Worm (Caenorhabditis elegans) whole organism, L4 larva: ENCODE results near the gene abhd-5.1.

Experiments
- F26F4.8 ChIP-seq: fragments of 200-800 bp; sonication (Bioruptor generic); conservative IDR thresholded peaks from 2 replicates; pipeline ENCODE4 v1.3.6; 2022; ENCODE audit warnings: missing genetic modification characterization, missing compliant biosample characterization
- F37D6.2 ChIP-seq: sonication (generic microtip); optimal IDR thresholded peaks from 2 replicates; lab custom pipeline; 2016; ENCODE audit warnings: mild to moderate bottlenecking, missing genetic modification characterization, missing compliant biosample characterization
- F44E2.7 ChIP-seq: fragments of 200-800 bp; sonication (Bioruptor generic); IDR thresholded peaks from 2 replicates; pipeline ENCODE4 v2.1.2; 2022; ENCODE audit warnings: missing genetic modification characterization, missing compliant biosample characterization
- Y48G9A.11 ChIP-seq: fragments of 200-800 bp; sonication (Bioruptor generic); IDR thresholded peaks from 2 replicates; pipeline ENCODE4 v1.3.6; 2022; ENCODE audit warnings: missing genetic modification reagents, missing genetic modification characterization, missing compliant biosample characterization
- Y5F2A.4 ChIP-seq: fragments of 200-800 bp; sonication (Bioruptor generic); optimal IDR thresholded peaks from 2 replicates; lab custom pipeline; 2018; ENCODE audit warnings: mild to moderate bottlenecking, missing genetic modification characterization, missing compliant biosample characterization
- ama-1 ChIP-seq: fragments of 150-350 bp; optimal IDR thresholded peaks from 2 replicates; lab custom pipeline; 2014; ENCODE audit warnings: inconsistent platforms, mixed read lengths
- attf-4 ChIP-seq: sonication (generic microtip); optimal IDR thresholded peaks from 3 replicates; lab custom pipeline; 2017; ENCODE audit warnings: missing biosample characterization, missing genetic modification characterization
- ceh-20 ChIP-seq: fragments of 200-800 bp; sonication (Bioruptor generic); IDR thresholded peaks from 2 replicates; pipeline ENCODE4 v1.3.6; 2022; ENCODE audit warnings: missing genetic modification reagents, missing genetic modification characterization, missing compliant biosample characterization
- ceh-62 ChIP-seq: sonication (generic microtip); optimal IDR thresholded peaks from 2 replicates; lab custom pipeline; 2017; ENCODE audit warnings: missing biosample characterization, missing genetic modification characterization
- cey-2 ChIP-seq: sonication (generic microtip); optimal IDR thresholded peaks from 3 replicates; lab custom pipeline; 2017; ENCODE audit warnings: missing genetic modification characterization, mild to moderate bottlenecking, missing compliant biosample characterization, antibody characterized with exemption, borderline replicate concordance; ENCODE audit not compliant: insufficient read depth
- ctbp-1 ChIP-seq: fragments of 200-800 bp; sonication (Bioruptor generic); IDR thresholded peaks from 2 replicates; pipeline ENCODE4 v1.3.6; 2022; ENCODE audit warnings: missing genetic modification reagents, missing genetic modification characterization, missing compliant biosample characterization
- daf-12 ChIP-seq: fragments of 150-350 bp; optimal IDR thresholded peaks from 2 replicates; lab custom pipeline; 2014; ENCODE audit warnings: missing biosample characterization, missing genetic modification reagents, missing genetic modification characterization
- daf-8 ChIP-seq: fragments of 200-800 bp; sonication (Bioruptor generic); IDR thresholded peaks from 2 replicates; pipeline ENCODE4 v1.3.6; 2022; ENCODE audit warnings: missing genetic modification characterization, missing compliant biosample characterization
- dmd-6 ChIP-seq: fragments of 200-800 bp; sonication (Bioruptor generic); IDR thresholded peaks from 2 replicates; pipeline ENCODE4 v1.3.6; 2022; ENCODE audit warnings: missing genetic modification reagents, missing genetic modification characterization, missing compliant biosample characterization
- hif-1 ChIP-seq, 2 experiments: sonication (generic microtip); optimal IDR thresholded peaks; 2 replicates each; lab custom pipeline; 2016 to 2017; ENCODE audit warnings: missing compliant biosample characterization in 2 of 2, missing genetic modification characterization in 2 of 2, missing genetic modification reagents in 2 of 2, missing genotype in 2 of 2, mild to moderate bottlenecking in 1 of 2
- hlh-30 ChIP-seq: sonication (generic microtip); optimal IDR thresholded peaks from 2 replicates; lab custom pipeline; 2017; ENCODE audit warnings: antibody characterized with exemption, mild to moderate bottlenecking, missing genetic modification characterization, missing compliant biosample characterization; ENCODE audit not compliant: insufficient read depth
- jun-1 ChIP-seq: fragments of 150-350 bp; optimal IDR thresholded peaks from 2 replicates; lab custom pipeline; 2014; ENCODE audit warnings: missing biosample characterization, missing genetic modification reagents, missing genetic modification characterization
- lin-13 ChIP-seq: fragments of 150-350 bp; optimal IDR thresholded peaks from 2 replicates; lab custom pipeline; 2014; ENCODE audit warnings: missing biosample characterization, missing genetic modification reagents, missing genetic modification characterization
- lin-38 ChIP-seq: fragments of 200-800 bp; sonication (Bioruptor generic); IDR thresholded peaks from 2 replicates; pipeline ENCODE4 v1.3.6; 2022; ENCODE audit warnings: missing genetic modification reagents, missing genetic modification characterization, missing compliant biosample characterization
- lir-3 ChIP-seq: sonication (generic microtip); optimal IDR thresholded peaks from 2 replicates; lab custom pipeline; 2016; ENCODE audit warnings: mild to moderate bottlenecking, missing genetic modification characterization, missing compliant biosample characterization
- mdt-29 ChIP-seq: fragments of 200-800 bp; sonication (Bioruptor generic); IDR thresholded peaks from 2 replicates; pipeline ENCODE4 v1.3.6; 2022; ENCODE audit warnings: missing genetic modification reagents, missing genetic modification characterization, missing compliant biosample characterization
- mes-2 ChIP-seq: sonication (generic microtip); optimal IDR thresholded peaks from 2 replicates; lab custom pipeline; 2016; ENCODE audit warnings: missing genotype, mild to moderate bottlenecking, missing genetic modification characterization, missing compliant biosample characterization; ENCODE audit not compliant: poor library complexity, severe bottlenecking
- mxl-2 ChIP-seq: fragments of 200-800 bp; sonication (Bioruptor generic); conservative IDR thresholded peaks from 2 replicates; pipeline ENCODE4 v1.3.6; 2022; ENCODE audit warnings: missing genetic modification reagents, missing genetic modification characterization, missing compliant biosample characterization
- nhr-102 ChIP-seq: sonication (generic microtip); optimal IDR thresholded peaks from 2 replicates; lab custom pipeline; 2016; ENCODE audit warnings: mild to moderate bottlenecking, missing genetic modification characterization, moderate library complexity, missing compliant biosample characterization
- nhr-11 ChIP-seq: fragments of 150-350 bp; optimal IDR thresholded peaks from 2 replicates; lab custom pipeline; 2014; ENCODE audit warnings: missing biosample characterization, missing genetic modification characterization
- nhr-111 ChIP-seq: fragments of 200-800 bp; sonication (Bioruptor generic); optimal IDR thresholded peaks from 2 replicates; lab custom pipeline; 2018; ENCODE audit warnings: mild to moderate bottlenecking, missing genetic modification characterization, missing compliant biosample characterization
- nhr-41 ChIP-seq: fragments of 200-800 bp; sonication (Bioruptor generic); IDR thresholded peaks from 2 replicates; pipeline ENCODE4 v1.3.6; 2022; ENCODE audit warnings: missing genetic modification reagents, missing genetic modification characterization, missing compliant biosample characterization
- nhr-76 ChIP-seq: fragments of 150-350 bp; optimal IDR thresholded peaks from 2 replicates; lab custom pipeline; 2014; ENCODE audit warnings: missing biosample characterization, missing genetic modification characterization
- nhr-77 ChIP-seq: fragments of 150-350 bp; optimal IDR thresholded peaks from 2 replicates; lab custom pipeline; 2014; ENCODE audit warnings: missing biosample characterization, missing genetic modification characterization
- pha-4 ChIP-seq, 2 experiments: fragments of 150-350 bp in 1 of 2; fragments of 200-800 bp in 1 of 2; sonication (Bioruptor generic) in 1 of 2; IDR thresholded peaks in 1 of 2; optimal IDR thresholded peaks in 1 of 2; 2 replicates each; pipeline versions ENCODE4 v1.3.6 to Lab custom; 2014 to 2022; ENCODE audit warnings: missing genetic modification characterization in 2 of 2, missing genetic modification reagents in 2 of 2, missing biosample characterization in 1 of 2, missing compliant biosample characterization in 1 of 2
- pqm-1 ChIP-seq: sonication (generic microtip); optimal IDR thresholded peaks from 2 replicates; lab custom pipeline; 2017; ENCODE audit warnings: missing biosample characterization, missing genetic modification characterization
- saeg-2 ChIP-seq: fragments of 200-800 bp; sonication (Bioruptor generic); IDR thresholded peaks from 2 replicates; pipeline ENCODE4 v1.3.6; 2022; ENCODE audit warnings: missing genetic modification reagents, missing genetic modification characterization, missing compliant biosample characterization
- skn-1 ChIP-seq: fragments of 150-350 bp; optimal IDR thresholded peaks from 2 replicates; lab custom pipeline; 2014; ENCODE audit warnings: missing biosample characterization, missing genetic modification characterization
- tag-97 ChIP-seq: fragments of 200-800 bp; sonication (Bioruptor generic); IDR thresholded peaks from 2 replicates; pipeline ENCODE4 v1.3.6; 2022; ENCODE audit warnings: missing genetic modification characterization, missing compliant biosample characterization
- unc-130 ChIP-seq: sonication (generic microtip); optimal IDR thresholded peaks from 2 replicates; lab custom pipeline; 2016; ENCODE audit warnings: missing genetic modification reagents, missing genetic modification characterization, missing compliant biosample characterization
- unc-39 ChIP-seq: sonication (generic microtip); optimal IDR thresholded peaks from 2 replicates; lab custom pipeline; 2017; ENCODE audit warnings: missing biosample characterization, missing genetic modification characterization
- unc-62 ChIP-seq, 3 experiments: fragments of 150-350 bp in 1 of 3; sonication (generic microtip); optimal IDR thresholded peaks in 2 of 3; peaks in 1 of 3; 1 replicate in 1 of 3; 2 replicates in 2 of 3; lab custom pipeline; 2014 to 2017; ENCODE audit warnings: missing biosample characterization in 3 of 3, missing genetic modification characterization in 3 of 3, missing genetic modification reagents in 3 of 3, missing genotype in 1 of 3
- vab-7 ChIP-seq: fragments of 200-800 bp; sonication (Bioruptor generic); IDR thresholded peaks from 2 replicates; pipeline ENCODE4 v1.3.6; 2022; ENCODE audit warnings: missing genetic modification reagents, missing genetic modification characterization, missing compliant biosample characterization
- zfp-3 ChIP-seq: fragments of 200-800 bp; sonication (Bioruptor generic); conservative IDR thresholded peaks from 2 replicates; pipeline ENCODE4 v1.3.6; 2022; ENCODE audit warnings: missing genetic modification reagents, missing genetic modification characterization, missing compliant biosample characterization
- zip-11 ChIP-seq: fragments of 200-800 bp; sonication (Bioruptor generic); IDR thresholded peaks from 2 replicates; pipeline ENCODE4 v1.3.6; 2022; ENCODE audit warnings: missing genetic modification characterization, missing compliant biosample characterization
- zip-2 ChIP-seq: fragments of 150-350 bp; optimal IDR thresholded peaks from 2 replicates; lab custom pipeline; 2014; ENCODE audit warnings: missing biosample characterization, missing genetic modification characterization
- ztf-11 ChIP-seq: fragments of 150-350 bp; optimal IDR thresholded peaks from 2 replicates; lab custom pipeline; 2014; ENCODE audit warnings: missing biosample characterization, missing genetic modification characterization

abhd-5.1 gene

ce11 chrV:4870627-4871026 is 23.2 kb downstream of the abhd-5.1 start:
- no peak for TF ChIP-seq unc-130 (GFP tag; lab: Kevin White, UChicago)
- no peak for TF ChIP-seq nhr-102 (tag; lab: Kevin White, UChicago)
- TF ChIP-seq F26F4.8 (GFP tag; lab: Robert Waterston, UW), result no peak

DNA sequence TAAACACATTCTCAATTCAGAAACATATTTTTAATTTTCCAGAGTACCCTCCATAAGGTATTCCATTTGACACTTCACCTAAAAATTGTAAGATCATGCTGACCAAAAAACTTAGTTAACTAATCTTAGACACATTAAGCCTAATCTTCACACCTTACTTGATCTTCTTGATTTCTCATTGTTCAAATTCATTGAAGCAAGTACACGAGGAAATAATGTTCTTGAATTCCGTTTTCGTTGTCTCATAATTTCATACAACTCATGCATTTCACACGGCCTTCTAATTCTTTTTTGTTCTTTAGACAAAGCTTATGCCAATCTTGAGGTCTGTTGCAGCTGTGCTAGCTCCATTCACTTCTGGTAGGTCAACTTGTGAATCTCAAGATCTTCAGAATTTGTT is 24.5 kb downstream of the abhd-5.1 start, which contains the start of gene srd-33:
TSS of gene srd-33 (plus strand) at position 301 of the 400 bp plus-strand sequence.
- TF ChIP-seq skn-1 (tag; lab: Kevin White, UChicago), result no peak
- TF ChIP-seq Y48G9A.11 (GFP tag; lab: Robert Waterston, UW), result no peak
- TF ChIP-seq unc-130 (GFP tag; lab: Kevin White, UChicago), result no peak
- no peak for TF ChIP-seq hlh-30
- TF ChIP-seq hif-1 (tag; optimal IDR thresholded peaks at IDR 0.05; lab: Kevin White, UChicago), result no peak
- TF ChIP-seq tag-97 (GFP tag; lab: Robert Waterston, UW), result no peak
- no peak for TF ChIP-seq nhr-111
- TF ChIP-seq zip-11 (GFP tag; lab: Robert Waterston, UW), result no peak
- TF ChIP-seq ztf-11 (tag; lab: Kevin White, UChicago), result no peak
- TF ChIP-seq ceh-62 (tag; lab: Kevin White, UChicago), result no peak
- TF ChIP-seq jun-1 (tag; lab: Kevin White, UChicago), result no peak
- TF ChIP-seq zip-2, result no peak
- TF ChIP-seq pqm-1, result no peak
- TF ChIP-seq lin-38 (GFP tag; lab: Robert Waterston, UW), result no peak
- TF ChIP-seq ceh-20 (GFP tag; lab: Robert Waterston, UW), result no peak
- no peak for TF ChIP-seq lin-13 (GFP tag; lab: Kevin White, UChicago)
- no peak for TF ChIP-seq mdt-29 (GFP tag; lab: Robert Waterston, UW)
- TF ChIP-seq nhr-76 (tag; lab: Kevin White, UChicago), result no peak
- TF ChIP-seq lir-3 (tag; lab: Kevin White, UChicago), result no peak
- TF ChIP-seq cey-2 (tag; lab: Kevin White, UChicago), result no peak

DNA sequence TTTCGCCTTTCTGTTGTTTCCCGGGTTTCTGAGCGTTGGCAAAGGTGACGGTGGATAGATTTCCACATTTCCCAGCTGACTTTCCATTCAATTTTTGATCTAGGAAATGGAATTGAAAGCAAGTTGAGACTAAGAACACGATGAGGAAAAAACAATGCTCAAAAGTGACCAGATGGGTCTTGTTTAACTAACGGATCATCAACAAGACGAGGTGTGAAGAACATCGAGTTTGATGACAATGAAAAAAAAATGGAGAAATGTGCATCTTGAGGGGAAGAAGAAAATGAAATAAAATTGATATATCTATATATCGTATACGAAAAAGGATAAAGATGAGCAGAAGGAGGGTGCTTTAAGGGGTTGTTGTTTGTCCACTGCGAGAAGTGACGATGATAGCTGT is 30.1 kb downstream of the abhd-5.1 start, which contains the start of gene T19H12.6:
TSS of gene T19H12.6 (minus strand) at position 101 of the 400 bp plus-strand sequence.
- TF ChIP-seq ama-1 (lab: Kevin White, UChicago), result no peak
- TF ChIP-seq, all 104 proteins: peak for 0

DNA sequence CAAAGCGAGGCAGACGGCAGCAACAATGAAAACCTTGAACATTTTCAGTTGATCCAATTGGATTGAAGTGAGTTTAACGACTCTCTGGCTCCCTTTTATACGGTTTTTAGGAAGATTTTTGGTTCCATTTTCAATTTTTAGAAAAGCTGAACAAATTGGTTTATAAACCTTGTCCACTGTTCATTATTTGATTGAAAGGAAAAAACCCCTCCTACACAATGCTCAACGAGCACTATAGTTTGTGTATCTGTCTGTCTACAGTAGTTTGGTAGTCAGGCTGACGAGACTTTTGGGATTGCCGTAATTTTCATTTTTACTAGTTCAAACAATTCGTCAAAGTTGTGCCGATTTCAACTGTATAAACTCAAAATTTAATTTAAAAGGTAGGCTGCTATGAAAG is 31.8 kb downstream of the abhd-5.1 start, which contains the start of gene T19H12.15:
TSS of gene T19H12.15 (minus strand) at position 101 of the 400 bp plus-strand sequence.
- TF ChIP-seq zfp-3 (GFP tag; lab: Robert Waterston, UW) (no peak), mes-2 (tag; lab: Kevin White, UChicago) (no peak), vab-7 (GFP tag; lab: Robert Waterston, UW) (no peak), F37D6.2 (tag; lab: Kevin White, UChicago) (no peak), daf-12 (tag; lab: Kevin White, UChicago) (no peak), pha-4 (GFP tag; IDR thresholded peaks at IDR 0.05; lab: Robert Waterston, UW) (no peak), pha-4 (tag; optimal IDR thresholded peaks at IDR 0.05; lab: Kevin White, UChicago) (no peak), unc-62 (GFP tag; optimal IDR thresholded peaks at IDR 0.05 in 1 of 2; lab: Kevin White, UChicago) (no peak), unc-62 (tag; optimal IDR thresholded peaks at IDR 0.05; lab: Kevin White, UChicago) (no peak), saeg-2 (GFP tag; lab: Robert Waterston, UW) (no peak), ztf-11 (tag; lab: Kevin White, UChicago) (no peak)

DNA sequence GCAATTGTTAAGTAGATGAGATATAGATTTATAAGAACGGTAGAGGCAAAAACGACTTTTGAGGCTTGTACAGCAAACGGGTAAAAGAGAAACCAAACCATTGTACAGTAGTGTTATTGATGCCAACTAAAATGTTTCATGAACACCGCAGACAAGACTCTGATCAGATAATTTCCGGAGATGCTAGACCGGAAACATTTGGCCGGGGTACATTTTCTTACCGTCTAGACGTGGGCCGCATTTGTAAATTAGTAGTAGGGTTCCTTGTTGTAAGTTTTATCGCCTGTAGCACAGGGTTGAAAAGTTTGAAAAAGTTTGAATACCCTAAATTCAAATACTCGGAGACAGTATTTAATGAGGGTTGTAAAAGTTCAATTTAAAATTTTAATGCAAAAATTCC is 33.9 kb downstream of the abhd-5.1 start, which contains the start of gene str-32:
TSS of gene str-32 (minus strand) at position 101 of the 400 bp plus-strand sequence.
- TF ChIP-seq nhr-76 (tag; lab: Kevin White, UChicago) (no peak), nhr-77 (tag; lab: Kevin White, UChicago) (no peak), F26F4.8 (GFP tag; lab: Robert Waterston, UW) (no peak), F44E2.7 (GFP tag; lab: Robert Waterston, UW) (no peak), nhr-11 (tag; lab: Kevin White, UChicago) (no peak), mxl-2 (GFP tag; lab: Robert Waterston, UW) (no peak), unc-39 (tag; lab: Kevin White, UChicago) (no peak), dmd-6 (GFP tag; lab: Robert Waterston, UW) (no peak), daf-12 (tag; lab: Kevin White, UChicago) (no peak), lir-3 (tag; lab: Kevin White, UChicago) (no peak), nhr-41 (GFP tag; lab: Robert Waterston, UW) (no peak), ctbp-1 (GFP tag; lab: Robert Waterston, UW) (no peak), hlh-30 (no peak), Y5F2A.4 (no peak), daf-8 (GFP tag; lab: Robert Waterston, UW) (no peak), attf-4 (tag; lab: Kevin White, UChicago) (no peak)
